Worm (Caenorhabditis elegans) whole organism, L2 larva: ENCODE results near the gene sams-5.

Experiments
- aly-2 ChIP-seq: fragments of 150-350 bp; optimal IDR thresholded peaks from 2 replicates; lab custom pipeline; 2014; ENCODE audit warnings: missing biosample characterization, missing genetic modification characterization
- blmp-1 ChIP-seq: sonication (generic microtip); optimal IDR thresholded peaks from 2 replicates; lab custom pipeline; 2017; ENCODE audit warnings: missing genetic modification characterization, mild to moderate bottlenecking, missing compliant biosample characterization, antibody characterized with exemption, moderate library complexity; ENCODE audit not compliant: insufficient read depth
- ceh-82 ChIP-seq: fragments of 150-350 bp; optimal IDR thresholded peaks from 2 replicates; lab custom pipeline; 2014; ENCODE audit warnings: missing biosample characterization, missing genetic modification characterization
- egl-27 ChIP-seq: sonication (generic microtip); optimal IDR thresholded peaks from 3 replicates; lab custom pipeline; 2017; ENCODE audit warnings: missing biosample characterization, missing genetic modification reagents, missing genetic modification characterization
- nhr-23 ChIP-seq: fragments of 150-350 bp; optimal IDR thresholded peaks from 2 replicates; lab custom pipeline; 2014; ENCODE audit warnings: missing biosample characterization, missing genetic modification reagents, missing genetic modification characterization
- snpc-4 ChIP-seq: fragments of 150-350 bp; optimal IDR thresholded peaks from 2 replicates; lab custom pipeline; 2014; ENCODE audit warnings: missing biosample characterization, missing genetic modification characterization
- unc-62 ChIP-seq: fragments of 150-350 bp; optimal IDR thresholded peaks from 2 replicates; lab custom pipeline; 2014; ENCODE audit warnings: missing biosample characterization, missing genetic modification reagents, missing genetic modification characterization
- ztf-11 ChIP-seq: sonication (generic microtip); optimal IDR thresholded peaks from 2 replicates; lab custom pipeline; 2017; ENCODE audit warnings: missing biosample characterization, missing genetic modification characterization

- no peak for TF ChIP-seq unc-62 (GFP tag; lab: Kevin White, UChicago)
- no peak for TF ChIP-seq ceh-82 (tag; lab: Kevin White, UChicago)
- TF ChIP-seq aly-2 = no peak
- no peak for TF ChIP-seq nhr-23 (tag; lab: Kevin White, UChicago)
- no peak for TF ChIP-seq egl-27 (tag; lab: Kevin White, UChicago)
- TF ChIP-seq blmp-1 (tag; lab: Kevin White, UChicago) = no peak
- TF ChIP-seq snpc-4 (tag; lab: Kevin White, UChicago) = no peak
- TF ChIP-seq ztf-11 (tag; lab: Kevin White, UChicago) = no peak
These were observed 12.8 kb downstream of the sams-5 start, which contains the start of gene srv-29 for ce11 chrIV:6266499-6266898.
